Worm (Caenorhabditis elegans) whole organism, midembryonic: ENCODE data around the gene C43F9.5.

Experiments
- T22C8.4 ChIP-seq: fragments of 200-800 bp; sonication (Bioruptor generic); IDR thresholded peaks from 2 replicates; pipeline ENCODE4 v1.3.6; 2022; ENCODE audit warnings: missing genetic modification characterization, missing compliant biosample characterization
- cog-1 ChIP-seq: sonication (generic microtip); optimal IDR thresholded peaks from 2 replicates; lab custom pipeline; 2016; ENCODE audit warnings: missing genetic modification characterization, missing compliant biosample characterization
- flt-1 ChIP-seq: fragments of 200-800 bp; sonication (Bioruptor generic); IDR thresholded peaks from 2 replicates; pipeline ENCODE4 v1.3.6; 2022; ENCODE audit warnings: missing genetic modification characterization, missing compliant biosample characterization
- klf-2 ChIP-seq: fragments of 200-800 bp; sonication (Bioruptor generic); conservative IDR thresholded peaks from 2 replicates; pipeline ENCODE4 v1.3.6; 2022; ENCODE audit warnings: missing genetic modification reagents, missing genetic modification characterization, missing compliant biosample characterization
- ref-1 ChIP-seq: fragments of 200-800 bp; sonication (Bioruptor generic); conservative IDR thresholded peaks from 2 replicates; pipeline ENCODE4 v1.3.6; 2022; ENCODE audit warnings: missing genetic modification reagents, missing genetic modification characterization, missing compliant biosample characterization
- tab-1 ChIP-seq: fragments of 200-800 bp; sonication (Bioruptor generic); IDR thresholded peaks from 2 replicates; pipeline ENCODE4 v1.3.6; 2022; ENCODE audit warnings: missing genetic modification characterization, missing compliant biosample characterization
- ztf-23 ChIP-seq: fragments of 200-800 bp; sonication (Bioruptor generic); IDR thresholded peaks from 2 replicates; pipeline ENCODE4 v1.3.6; 2022; ENCODE audit warnings: missing genetic modification reagents, missing genetic modification characterization, missing compliant biosample characterization
- ztf-29 ChIP-seq: fragments of 200-800 bp; sonication (Bioruptor generic); IDR thresholded peaks from 2 replicates; pipeline ENCODE4 v1.3.6; 2022; ENCODE audit warnings: missing genetic modification reagents, missing genetic modification characterization, missing compliant biosample characterization

DNA sequence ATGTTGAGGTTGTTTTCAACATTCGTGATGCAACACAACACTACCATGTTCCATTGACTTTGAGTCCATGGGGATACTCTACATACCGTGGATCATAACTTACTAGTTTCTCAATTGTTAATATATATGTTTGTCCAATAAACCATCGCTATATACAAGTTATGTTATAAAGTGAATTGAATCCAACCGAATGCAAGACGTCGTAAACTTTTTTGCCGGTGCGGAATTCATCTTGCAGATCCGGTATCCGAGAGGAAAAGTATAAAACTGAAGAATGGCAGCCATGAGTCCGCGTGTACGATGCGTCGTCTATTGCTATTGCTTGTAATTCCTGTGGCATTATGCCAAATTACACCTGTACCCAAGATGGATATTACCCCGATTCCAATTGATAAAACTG lies 17.7 kb upstream of the C43F9.5 start, which contains the start of gene R09H10.6:
- no peak for TF ChIP-seq klf-2 (GFP tag; lab: Robert Waterston, UW)
- TF ChIP-seq ztf-29 (GFP tag; lab: Robert Waterston, UW): no peak
- no peak for TF ChIP-seq cog-1
- no peak for TF ChIP-seq ref-1
- TF ChIP-seq tab-1: no peak
- TF ChIP-seq flt-1 (GFP tag; lab: Robert Waterston, UW): no peak
- no peak for TF ChIP-seq T22C8.4 (GFP tag; lab: Robert Waterston, UW)
- no peak for TF ChIP-seq ztf-23
